Fruit fly (Drosophila melanogaster): ENCODE measurements around the gene CG10514.

DNA sequence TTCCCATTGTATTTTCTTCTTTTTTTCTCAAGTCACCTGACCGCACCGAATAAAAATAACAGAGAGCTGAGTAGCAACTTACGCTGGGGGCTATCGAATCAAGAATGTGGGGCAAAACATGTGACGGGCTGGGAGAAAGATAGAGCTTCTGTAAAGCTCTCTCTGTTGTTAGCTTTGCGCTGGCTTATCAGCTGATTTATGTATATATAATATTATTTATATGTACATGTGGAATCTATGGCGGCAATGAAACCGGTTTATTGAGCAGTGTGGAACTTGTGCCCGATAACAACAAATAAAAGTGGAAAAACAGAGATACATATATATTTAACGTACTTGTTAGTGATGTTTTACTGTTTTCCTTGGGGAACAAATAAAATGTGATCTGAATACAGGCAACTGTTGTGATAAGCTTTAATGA is 13.2 kb upstream of the CG10514 start, which contains the start of gene CG31098:
- TF ChIP-seq CG15601 (tag; optimal IDR thresholded peaks at IDR 0.05) (peak; percentile 0), CG17328 (GFP tag; IDR thresholded peaks at IDR 0.05) (no peak), CG17385 (GFP tag; optimal IDR thresholded peaks at IDR 0.05) (peak; percentile 47), bowl (GFP tag; IDR thresholded peaks at IDR 0.05) (no peak), CG3847 (GFP tag; IDR thresholded peaks at IDR 0.05) (no peak; the same call in 1 of the 2 replicates), CG4707 (GFP tag; optimal IDR thresholded peaks at IDR 0.05) (no peak), wek (GFP tag; optimal IDR thresholded peaks at IDR 0.05) (peak; percentile 40), dimm (GFP tag; IDR thresholded peaks at IDR 0.05) (no peak), dati (GFP tag; IDR thresholded peaks at IDR 0.05) (no peak), fd3F (GFP tag; optimal IDR thresholded peaks at IDR 0.05) (no peak), CHES-1-like (GFP tag; optimal IDR thresholded peaks at IDR 0.05) (no peak), CG17361 (GFP tag; IDR thresholded peaks at IDR 0.05) (no peak), sc (optimal IDR thresholded peaks at IDR 0.05) (no peak), sc (GFP tag; optimal IDR thresholded peaks at IDR 0.05) (no peak)
